Worm (Caenorhabditis elegans) whole organism, early embryonic: ENCODE data around the gene ruvb-2.

ENCODE experiments used
- ama-1 ChIP-seq: fragments of 150-350 bp; optimal IDR thresholded peaks from 2 replicates; lab custom pipeline; 2014
- scrt-1 ChIP-seq: fragments of 200-800 bp; sonication (Bioruptor generic); IDR thresholded peaks from 2 replicates; pipeline ENCODE4 v1.3.6; 2022; ENCODE audit warnings: missing genetic modification characterization, missing compliant biosample characterization

DNA sequence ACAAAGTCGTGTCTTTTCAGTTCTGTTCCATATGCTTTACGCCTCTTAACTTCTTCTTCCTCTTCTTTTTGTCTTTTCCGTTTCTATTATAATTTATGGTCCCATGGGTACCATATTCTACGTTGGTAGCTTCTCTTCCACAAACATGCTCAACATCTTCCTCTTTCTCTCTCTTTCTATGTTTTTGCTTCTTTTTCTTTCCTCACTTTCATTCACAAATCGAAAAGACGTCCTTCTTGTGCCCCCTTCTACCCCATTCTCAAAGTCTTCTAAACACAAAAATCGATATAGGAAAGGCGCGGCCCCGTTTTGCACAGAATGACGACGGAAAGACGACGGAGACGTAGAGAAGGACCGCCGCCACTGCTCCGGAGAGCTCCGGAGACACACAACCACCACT lies 39.5 kb upstream of the ruvb-2 start:
- TF ChIP-seq ama-1 (lab: Kevin White, UChicago) (no peak), scrt-1 (GFP tag; lab: Robert Waterston, UW) (no peak)
